Worm (Caenorhabditis elegans): Measurements from ENCODE around the gene nprl-2.

Gene nprl-2

ce11 chrIV:7552958-7553553, 3.6 kb upstream of the nprl-2 start, which contains the start of gene dif-1:
dif-1 (minus strand) TSS chrIV:7553008.
- TF ChIP-seq egl-13 (tag; optimal IDR thresholded peaks at IDR 0.05) (no peak), lsy-2 (tag; optimal IDR thresholded peaks at IDR 0.05) (peak in 1 of 2 experiments; percentile 26), mep-1 (tag; optimal IDR thresholded peaks at IDR 0.05) (peak; percentile 5), snu-23 (GFP tag; optimal IDR thresholded peaks at IDR 0.05) (peak; percentile 58), blmp-1 (tag; optimal IDR thresholded peaks at IDR 0.05) (peak; percentile 56), dpl-1 (GFP tag; optimal IDR thresholded peaks at IDR 0.05) (no peak), nhr-19 (GFP tag; conservative IDR thresholded peaks at IDR 0.05) (no peak; the same call in 1 of the 2 replicates), nhr-71 (tag; optimal IDR thresholded peaks at IDR 0.05) (peak; percentile 30), grh-1 (GFP tag; IDR thresholded peaks at IDR 0.05) (no peak), lin-35 (GFP tag; optimal IDR thresholded peaks at IDR 0.05) (peak in 1 of 2 experiments; percentile 54), nhr-20 (tag; optimal IDR thresholded peaks at IDR 0.05) (peak; percentile 48), elt-3 (tag; optimal IDR thresholded peaks at IDR 0.05) (peak in 2 of 6 experiments; percentile 23 to 35), sup-37 (GFP tag; optimal IDR thresholded peaks at IDR 0.05) (no peak), C04F5.9 (tag; optimal IDR thresholded peaks at IDR 0.05) (no peak), zag-1 (tag; optimal IDR thresholded peaks at IDR 0.05) (no peak), Y116A8C.19 (tag; optimal IDR thresholded peaks at IDR 0.05; ENCODE audit: borderline replicate concordance) (no peak), elt-2 (tag; optimal IDR thresholded peaks at IDR 0.05) (peak; percentile 65), efl-1 (optimal IDR thresholded peaks at IDR 0.05) (peak; percentile 4 to 7), efl-1 (GFP tag; optimal IDR thresholded peaks at IDR 0.05 in 1 of 2) (peak in 1 of 2 experiments; percentile 13), lin-14 (GFP tag; optimal IDR thresholded peaks at IDR 0.05) (peak; percentile 73), F16B12.6 (tag; optimal IDR thresholded peaks at IDR 0.05) (peak; percentile 4), ama-1 (optimal IDR thresholded peaks at IDR 0.05) (no peak), rnt-1 (tag; optimal IDR thresholded peaks at IDR 0.05) (peak; percentile 31), ceh-88 (GFP tag; IDR thresholded peaks at IDR 0.05) (no peak)

DNA sequence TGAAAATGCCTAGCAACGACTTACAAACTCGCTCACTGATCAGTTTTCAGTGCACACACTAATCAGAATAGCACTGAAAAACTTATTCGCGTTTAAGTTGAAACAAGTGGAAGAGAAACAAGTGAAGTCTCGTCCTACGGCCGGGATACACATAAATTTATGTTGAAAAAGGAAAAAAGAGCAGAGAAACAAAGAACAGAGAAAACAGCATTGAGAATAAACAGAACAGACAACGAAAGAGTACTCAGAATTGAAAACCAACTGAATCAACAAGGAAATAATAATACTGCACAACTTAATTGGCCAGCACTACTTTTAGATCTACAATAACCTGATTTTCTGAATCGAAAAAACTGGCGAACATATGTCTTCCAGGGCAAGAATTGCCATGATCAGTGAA, 2.3 kb upstream of the nprl-2 start, which contains the start of gene F49E8.6:
TSS of gene F49E8.6 (minus strand) at position 317 of the 400 bp plus-strand sequence.
- no peak for TF ChIP-seq vab-15 (tag; optimal IDR thresholded peaks at IDR 0.05)
- no peak for TF ChIP-seq jun-1 (tag; optimal IDR thresholded peaks at IDR 0.05)
- TF ChIP-seq dpl-1 (GFP tag; optimal IDR thresholded peaks at IDR 0.05), result peak in 1 of 3 experiments; percentile 2
- TF ChIP-seq nhr-71 (tag; optimal IDR thresholded peaks at IDR 0.05), result peak; percentile 19
- peak in 1 of 2 experiments; percentile 33 for TF ChIP-seq lsy-2 (tag; optimal IDR thresholded peaks at IDR 0.05)
- peak; percentile 30 for TF ChIP-seq lin-14 (GFP tag; optimal IDR thresholded peaks at IDR 0.05)
- TF ChIP-seq fkh-8 (tag; optimal IDR thresholded peaks at IDR 0.05), result peak; percentile 81

ce11 chrIV:7558653-7559052, 2.0 kb downstream of the nprl-2 start:
- no peak for TF ChIP-seq unc-86 (tag; optimal IDR thresholded peaks at IDR 0.05)
- no peak for TF ChIP-seq skn-1 (tag; optimal IDR thresholded peaks at IDR 0.05)
- TF ChIP-seq ztf-4 (tag; optimal IDR thresholded peaks at IDR 0.05), result no peak
- no peak for TF ChIP-seq ama-1 (optimal IDR thresholded peaks at IDR 0.05)
- no peak for TF ChIP-seq pax-3 (tag; optimal IDR thresholded peaks at IDR 0.05)
- TF ChIP-seq snu-23 (GFP tag; optimal IDR thresholded peaks at IDR 0.05), result no peak
- TF ChIP-seq C34B4.2 (tag; optimal IDR thresholded peaks at IDR 0.05), result no peak
- no peak for TF ChIP-seq ets-5 (GFP tag; IDR thresholded peaks at IDR 0.05)
- TF ChIP-seq fkh-10 (GFP tag; optimal IDR thresholded peaks at IDR 0.05), result no peak
- TF ChIP-seq nhr-90 (tag; optimal IDR thresholded peaks at IDR 0.05; ENCODE audit: poor library complexity), result no peak
- TF ChIP-seq Y116A8C.19 (tag; optimal IDR thresholded peaks at IDR 0.05; ENCODE audit: borderline replicate concordance), result no peak
- TF ChIP-seq vab-15 (tag; optimal IDR thresholded peaks at IDR 0.05), result no peak
- TF ChIP-seq tlp-1 (tag; optimal IDR thresholded peaks at IDR 0.05), result no peak
- no peak for TF ChIP-seq sup-37 (GFP tag; optimal IDR thresholded peaks at IDR 0.05)
- TF ChIP-seq lin-39 (tag; optimal IDR thresholded peaks at IDR 0.05), result no peak
